Fruit fly (Drosophila melanogaster): ENCODE measurements around the gene GMF.

DNA sequence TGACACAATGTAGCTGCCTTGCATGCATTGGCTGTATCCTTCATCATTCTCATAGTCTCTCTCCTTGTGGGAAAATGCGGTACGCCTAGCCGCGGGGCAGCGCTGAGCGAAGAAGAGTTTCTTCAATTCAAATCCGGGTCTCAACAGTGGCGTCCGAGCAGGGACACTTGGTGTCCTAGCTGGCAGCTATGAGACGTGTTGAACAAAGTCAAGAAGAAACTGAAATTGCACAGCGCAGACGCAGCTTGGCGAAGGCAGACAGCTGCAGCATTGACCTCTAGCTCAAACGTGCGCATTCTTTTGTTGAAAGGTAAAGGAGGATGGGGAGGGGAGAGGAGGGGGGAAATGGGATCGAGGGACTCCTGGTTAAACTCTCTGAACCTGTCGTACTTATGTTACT lies 39.0 kb downstream of the GMF start:
- TF ChIP-seq psq (optimal IDR thresholded peaks at IDR 0.05) (no peak), Myc (optimal IDR thresholded peaks at IDR 0.05) (no peak), Sin3A (optimal IDR thresholded peaks at IDR 0.05) (no peak), h (optimal IDR thresholded peaks at IDR 0.05) (no peak), ttk (optimal IDR thresholded peaks at IDR 0.05) (no peak)
